Worm (Caenorhabditis elegans) whole organism, late embryonic: ENCODE results near the gene nhr-190.

Experiments
- T23F11.4 ChIP-seq: fragments of 200-800 bp; sonication (Bioruptor generic); optimal IDR thresholded peaks from 2 replicates; lab custom pipeline; 2018; ENCODE audit warnings: mild to moderate bottlenecking, missing genetic modification characterization, missing compliant biosample characterization
- ceh-18 ChIP-seq: sonication (generic microtip); optimal IDR thresholded peaks from 2 replicates; lab custom pipeline; 2016; ENCODE audit warnings: missing genetic modification characterization, missing compliant biosample characterization
- ceh-31 ChIP-seq: sonication (generic microtip); optimal IDR thresholded peaks from 2 replicates; lab custom pipeline; 2016; ENCODE audit warnings: missing genetic modification characterization, missing compliant biosample characterization
- dmd-4 ChIP-seq: sonication (generic microtip); optimal IDR thresholded peaks from 2 replicates; lab custom pipeline; 2016; ENCODE audit warnings: borderline replicate concordance, missing genetic modification characterization, missing compliant biosample characterization
- elt-2 ChIP-seq: sonication (generic microtip); optimal IDR thresholded peaks from 2 replicates; lab custom pipeline; 2016; ENCODE audit warnings: missing genetic modification reagents, missing genetic modification characterization, missing compliant biosample characterization
- eyg-1 ChIP-seq: sonication (generic microtip); optimal IDR thresholded peaks from 2 replicates; lab custom pipeline; 2016; ENCODE audit warnings: missing genotype, missing genetic modification characterization, missing compliant biosample characterization
- fax-1 ChIP-seq: sonication (generic microtip); optimal IDR thresholded peaks from 2 replicates; lab custom pipeline; 2016; ENCODE audit warnings: missing genotype, missing genetic modification characterization, missing compliant biosample characterization
- fkh-6 ChIP-seq: sonication (generic microtip); optimal IDR thresholded peaks from 2 replicates; lab custom pipeline; 2016; ENCODE audit warnings: missing genetic modification characterization, missing compliant biosample characterization
- gmeb-2 ChIP-seq: sonication (generic microtip); optimal IDR thresholded peaks from 2 replicates; lab custom pipeline; 2016; ENCODE audit warnings: missing genetic modification characterization, inconsistent platforms, missing compliant biosample characterization
- hlh-6 ChIP-seq: sonication (generic microtip); optimal IDR thresholded peaks from 2 replicates; lab custom pipeline; 2016; ENCODE audit warnings: missing genotype, missing genetic modification characterization, missing compliant biosample characterization
- nhr-232 ChIP-seq: sonication (generic microtip); optimal IDR thresholded peaks from 2 replicates; lab custom pipeline; 2016; ENCODE audit warnings: missing genetic modification characterization, missing compliant biosample characterization
- pag-3 ChIP-seq: sonication (generic microtip); optimal IDR thresholded peaks from 2 replicates; lab custom pipeline; 2016; ENCODE audit warnings: missing compliant biosample characterization, missing genetic modification characterization, borderline replicate concordance
- sdc-2 ChIP-seq: sonication (generic microtip); optimal IDR thresholded peaks from 2 replicates; lab custom pipeline; 2016; ENCODE audit warnings: missing genotype, missing genetic modification characterization, missing compliant biosample characterization
- tbx-2 ChIP-seq: sonication (generic microtip); optimal IDR thresholded peaks from 2 replicates; lab custom pipeline; 2016; ENCODE audit warnings: missing genetic modification characterization, missing compliant biosample characterization
- unc-55 ChIP-seq: sonication (generic microtip); optimal IDR thresholded peaks from 2 replicates; lab custom pipeline; 2017; ENCODE audit warnings: missing biosample characterization, missing genetic modification reagents, missing genetic modification characterization

nhr-190 gene

ce11 chrV:592959-593358, 49.8 kb downstream of the nhr-190 start, which contains the start of gene ZK488.5:
Gene ZK488.5, plus strand, starts transcription at chrV:593259.
- no peak for TF ChIP-seq gmeb-2
- TF ChIP-seq T23F11.4 (GFP tag; lab: Kevin White, UChicago), result no peak
- no peak for TF ChIP-seq ceh-18 (tag; lab: Kevin White, UChicago)
- TF ChIP-seq ceh-31 (tag; lab: Kevin White, UChicago), result no peak
- no peak for TF ChIP-seq fax-1
- TF ChIP-seq dmd-4 (tag; lab: Kevin White, UChicago), result no peak
- no peak for TF ChIP-seq unc-55
- TF ChIP-seq nhr-232, result no peak
- TF ChIP-seq eyg-1, result no peak
- TF ChIP-seq fkh-6 (tag; lab: Kevin White, UChicago), result no peak
- TF ChIP-seq tbx-2, result no peak
- TF ChIP-seq elt-2 (tag; lab: Kevin White, UChicago), result no peak
- TF ChIP-seq sdc-2 (tag; lab: Kevin White, UChicago), result no peak
- no peak for TF ChIP-seq hlh-6 (tag; lab: Kevin White, UChicago)
- TF ChIP-seq pag-3 (tag; lab: Kevin White, UChicago), result no peak
